Fruit fly (Drosophila melanogaster): ENCODE results near the gene Mfe2.

Mfe2 gene

DNA sequence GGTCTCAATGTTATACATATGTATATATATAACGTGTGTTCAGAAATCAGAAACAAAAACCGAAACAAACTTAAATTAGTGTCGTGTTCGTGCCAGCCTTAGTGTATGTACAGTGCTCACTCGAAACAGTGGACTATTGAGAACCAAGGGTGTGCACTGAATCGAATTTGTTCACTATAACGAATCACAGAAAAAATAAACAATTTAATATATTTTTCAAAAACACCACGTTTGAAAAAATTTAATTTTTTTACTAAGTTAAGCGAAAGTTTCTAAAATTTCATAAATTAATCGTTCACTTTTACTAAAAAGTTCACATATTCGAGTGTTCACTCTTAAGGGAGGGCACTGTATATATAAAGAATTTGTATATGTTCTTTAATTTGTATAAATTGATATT is 14.4 kb downstream of the Mfe2 start:
- no peak for TF ChIP-seq fkh (GFP tag; optimal IDR thresholded peaks at IDR 0.05)
- peak; percentile 18 for TF ChIP-seq Eip75B (GFP tag; optimal IDR thresholded peaks at IDR 0.05)
- no peak for TF ChIP-seq CG7368 (GFP tag; optimal IDR thresholded peaks at IDR 0.05)
- TF ChIP-seq Ets21C (GFP tag; optimal IDR thresholded peaks at IDR 0.05): no peak
- peak; percentile 38 for TF ChIP-seq OdsH (GFP tag; optimal IDR thresholded peaks at IDR 0.05)
- TF ChIP-seq fd59A (GFP tag; optimal IDR thresholded peaks at IDR 0.05): no peak
- no peak for TF ChIP-seq net (GFP tag; optimal IDR thresholded peaks at IDR 0.05)
- TF ChIP-seq dac (GFP tag; optimal IDR thresholded peaks at IDR 0.05): no peak
- peak; percentile 83 for TF ChIP-seq svp (GFP tag)
- TF ChIP-seq Sox102F (GFP tag; optimal IDR thresholded peaks at IDR 0.05): peak; percentile 24
- no peak for TF ChIP-seq eg (GFP tag; IDR thresholded peaks at IDR 0.05)
- TF ChIP-seq vri (GFP tag; optimal IDR thresholded peaks at IDR 0.05): peak; percentile 7
- peak; percentile 17 for TF ChIP-seq CG34406 (GFP tag; optimal IDR thresholded peaks at IDR 0.05)
- TF ChIP-seq achi (GFP tag; optimal IDR thresholded peaks at IDR 0.05): no peak
- TF ChIP-seq Hr39 (GFP tag; optimal IDR thresholded peaks at IDR 0.05): peak; percentile 26
- no peak for TF ChIP-seq Hr38 (GFP tag; optimal IDR thresholded peaks at IDR 0.05)
- peak; percentile 43 for TF ChIP-seq Met (GFP tag; optimal IDR thresholded peaks at IDR 0.05)
- TF ChIP-seq CG3032 (tag; optimal IDR thresholded peaks at IDR 0.05): no peak
- TF ChIP-seq Eip93F (GFP tag; optimal IDR thresholded peaks at IDR 0.05): no peak
- no peak for TF ChIP-seq CG6854 (GFP tag; optimal IDR thresholded peaks at IDR 0.05)
- no peak for TF ChIP-seq fd85E (GFP tag; optimal IDR thresholded peaks at IDR 0.05)
- TF ChIP-seq CG4318 (GFP tag; optimal IDR thresholded peaks at IDR 0.05): no peak
- peak; percentile 20 for TF ChIP-seq lz (GFP tag; optimal IDR thresholded peaks at IDR 0.05)
- TF ChIP-seq CG6792 (GFP tag; optimal IDR thresholded peaks at IDR 0.05): peak; percentile 20
- no peak for TF ChIP-seq Sox15 (GFP tag; optimal IDR thresholded peaks at IDR 0.05)
- no peak for TF ChIP-seq CG15336 (GFP tag; IDR thresholded peaks at IDR 0.05)
- no peak for TF ChIP-seq CG8119 (GFP tag; IDR thresholded peaks at IDR 0.05)
- no peak for TF ChIP-seq CG9139 (GFP tag; optimal IDR thresholded peaks at IDR 0.05)
- TF ChIP-seq CG10669 (GFP tag; optimal IDR thresholded peaks at IDR 0.05): no peak
- no peak for TF ChIP-seq CG32006 (GFP tag; optimal IDR thresholded peaks at IDR 0.05)
- no peak for TF ChIP-seq CG8319 (GFP tag; optimal IDR thresholded peaks at IDR 0.05)
- peak; percentile 17 for TF ChIP-seq acj6 (GFP tag; optimal IDR thresholded peaks at IDR 0.05)
- peak; percentile 19 for TF ChIP-seq CG31627 (GFP tag; optimal IDR thresholded peaks at IDR 0.05)
- TF ChIP-seq Gug (GFP tag; IDR thresholded peaks at IDR 0.05): no peak
- TF ChIP-seq CG16779 (tag; optimal IDR thresholded peaks at IDR 0.05): no peak
- TF ChIP-seq Hr4 (GFP tag; optimal IDR thresholded peaks at IDR 0.05): peak; percentile 9
- no peak for TF ChIP-seq Lpt (GFP tag; optimal IDR thresholded peaks at IDR 0.05)
- TF ChIP-seq Smox (GFP tag; optimal IDR thresholded peaks at IDR 0.05): peak; percentile 34
- no peak for TF ChIP-seq CG6276 (GFP tag; optimal IDR thresholded peaks at IDR 0.05)
- TF ChIP-seq CG1621 (tag; optimal IDR thresholded peaks at IDR 0.05): no peak
- TF ChIP-seq CG3919 (GFP tag; optimal IDR thresholded peaks at IDR 0.05): no peak
- TF ChIP-seq Eip78C (GFP tag): peak; percentile 79
- no peak for TF ChIP-seq Sox14 (GFP tag; optimal IDR thresholded peaks at IDR 0.05)
- no peak for TF ChIP-seq CG6163 (GFP tag; IDR thresholded peaks at IDR 0.05)
- TF ChIP-seq cyc (GFP tag; optimal IDR thresholded peaks at IDR 0.05): no peak
- no peak for TF ChIP-seq CG6808 (GFP tag; optimal IDR thresholded peaks at IDR 0.05)
- peak; percentile 46 for TF ChIP-seq esn (GFP tag; optimal IDR thresholded peaks at IDR 0.05)
- no peak for TF ChIP-seq salr (GFP tag; optimal IDR thresholded peaks at IDR 0.05)
- TF ChIP-seq CG10631 (GFP tag; optimal IDR thresholded peaks at IDR 0.05): peak; percentile 11
- peak; percentile 27 for TF ChIP-seq pdm3 (GFP tag; optimal IDR thresholded peaks at IDR 0.05)
- TF ChIP-seq spab (GFP tag; optimal IDR thresholded peaks at IDR 0.05): no peak
- no peak for TF ChIP-seq Ets96B (tag; optimal IDR thresholded peaks at IDR 0.05)
- no peak for TF ChIP-seq CG11762 (GFP tag; optimal IDR thresholded peaks at IDR 0.05; ENCODE audit: insufficient read depth)
- TF ChIP-seq dsx (GFP tag; optimal IDR thresholded peaks at IDR 0.05; ENCODE audit: poor library complexity, severe bottlenecking): no peak
